Fruit fly (Drosophila melanogaster) whole organism, embryonic: ENCODE results near the gene CG8176.

ENCODE experiments used
- CG10462 ChIP-seq: fragments of 200-800 bp; sonication (Bioruptor generic); optimal IDR thresholded peaks from 2 replicates; lab custom pipeline; 2016; ENCODE audit warnings: missing biosample characterization, missing genetic modification characterization
- CG11085 ChIP-seq: fragments of 200-800 bp; sonication (Bioruptor generic); IDR thresholded peaks from 2 replicates; pipeline ENCODE4 v1.3.6; 2022; ENCODE audit warnings: missing biosample characterization, missing genetic modification characterization
- CG12219 ChIP-seq: fragments of 200-800 bp; sonication (Bioruptor generic); optimal IDR thresholded peaks from 3 replicates; lab custom pipeline; 2018; ENCODE audit warnings: missing biosample characterization, mild to moderate bottlenecking, missing genetic modification characterization
- CG1233 ChIP-seq: fragments of 200-800 bp; sonication (Bioruptor generic); optimal IDR thresholded peaks from 4 replicates; lab custom pipeline; 2018; ENCODE audit warnings: missing biosample characterization, mild to moderate bottlenecking, missing genetic modification characterization
- CG14050 ChIP-seq: fragments of 200-800 bp; sonication (Bioruptor generic); IDR thresholded peaks from 3 replicates; pipeline ENCODE4 v1.3.6; 2022; ENCODE audit warnings: missing biosample characterization, missing genetic modification characterization
- CG14710 ChIP-seq: fragments of 200-800 bp; sonication (Bioruptor generic); optimal IDR thresholded peaks from 3 replicates; lab custom pipeline; 2019; ENCODE audit warnings: missing biosample characterization, mild to moderate bottlenecking, missing genetic modification characterization, moderate library complexity
- CG15269 ChIP-seq: fragments of 200-800 bp; sonication (Bioruptor generic); optimal IDR thresholded peaks from 2 replicates; lab custom pipeline; 2018; ENCODE audit warnings: missing biosample characterization, mild to moderate bottlenecking, missing genetic modification characterization, moderate library complexity
- CG15696 ChIP-seq: fragments of 200-800 bp; sonication (Bioruptor generic); optimal IDR thresholded peaks from 2 replicates; lab custom pipeline; 2019; ENCODE audit warnings: missing biosample characterization, mild to moderate bottlenecking, missing genetic modification characterization, moderate library complexity
- CG17912 ChIP-seq: fragments of 200-800 bp; sonication (Bioruptor generic); optimal IDR thresholded peaks from 2 replicates; lab custom pipeline; 2018; ENCODE audit warnings: missing biosample characterization, mild to moderate bottlenecking, missing genetic modification characterization
- CG30020 ChIP-seq: fragments of 200-800 bp; optimal IDR thresholded peaks from 2 replicates; lab custom pipeline; 2019; ENCODE audit warnings: missing biosample characterization, mild to moderate bottlenecking, missing genetic modification characterization, moderate library complexity
- CG33557 ChIP-seq: fragments of 200-800 bp; sonication (Bioruptor generic); optimal IDR thresholded peaks from 2 replicates; lab custom pipeline; 2019; ENCODE audit warnings: missing biosample characterization, mild to moderate bottlenecking, missing genetic modification characterization, moderate library complexity
- CG4328 ChIP-seq: fragments of 200-800 bp; sonication (Bioruptor generic); optimal IDR thresholded peaks from 3 replicates; lab custom pipeline; 2017; ENCODE audit warnings: missing biosample characterization, missing genetic modification reagents, missing genetic modification characterization
- CG4424 ChIP-seq: fragments of 200-800 bp; sonication (Bioruptor generic); optimal IDR thresholded peaks from 3 replicates; lab custom pipeline; 2016; ENCODE audit warnings: missing biosample characterization, missing genetic modification characterization
- CG6813 ChIP-seq: fragments of 200-800 bp; sonication (Bioruptor generic); optimal IDR thresholded peaks from 2 replicates; lab custom pipeline; 2017; ENCODE audit warnings: missing biosample characterization, missing genetic modification characterization, mild to moderate bottlenecking, moderate library complexity, missing genetic modification reagents
- CG7357 ChIP-seq: fragments of 200-800 bp; sonication (Bioruptor generic); IDR thresholded peaks from 3 replicates; pipeline ENCODE4 v1.3.6; 2022; ENCODE audit warnings: missing biosample characterization, missing genetic modification characterization
- CG8089 ChIP-seq: fragments of 200-800 bp; sonication (Bioruptor generic); optimal IDR thresholded peaks from 3 replicates; lab custom pipeline; 2016; ENCODE audit warnings: missing biosample characterization, missing genetic modification characterization
- CG8281 ChIP-seq: fragments of 200-800 bp; sonication (Bioruptor generic); optimal IDR thresholded peaks from 2 replicates; lab custom pipeline; 2018; ENCODE audit warnings: missing biosample characterization, mild to moderate bottlenecking, missing genetic modification characterization, moderate library complexity
- CG8290 ChIP-seq, 3 experiments: fragments of 200-800 bp; sonication (Bioruptor generic); optimal IDR thresholded peaks; 2 replicates each; lab custom pipeline; 2016 to 2019; ENCODE audit warnings: missing biosample characterization in 3 of 3, missing genetic modification characterization in 3 of 3, mild to moderate bottlenecking in 2 of 3, moderate library complexity in 1 of 3
- CG8388 ChIP-seq: fragments of 200-800 bp; sonication (Bioruptor generic); optimal IDR thresholded peaks from 2 replicates; lab custom pipeline; 2019; ENCODE audit warnings: missing biosample characterization, mild to moderate bottlenecking, missing genetic modification characterization, moderate library complexity
- CrebB ChIP-seq: fragments of 200-800 bp; sonication (Bioruptor generic); optimal IDR thresholded peaks from 3 replicates; lab custom pipeline; 2018; ENCODE audit warnings: missing biosample characterization, mild to moderate bottlenecking, missing genetic modification characterization
- Hr78 ChIP-seq, 2 experiments: fragments of 200-800 bp in 1 of 2; fragments of >200 bp in 1 of 2; sonication (Bioruptor generic) in 1 of 2; optimal IDR thresholded peaks; 2 replicates each; lab custom pipeline; 2017 to 2019; ENCODE audit warnings: missing biosample characterization in 2 of 2, missing genetic modification characterization in 2 of 2, mild to moderate bottlenecking in 1 of 2, moderate library complexity in 1 of 2
- Lim3 ChIP-seq: fragments of 200-800 bp; sonication (Bioruptor generic); IDR thresholded peaks from 2 replicates; pipeline ENCODE4 v1.3.6; 2022; ENCODE audit warnings: missing biosample characterization, missing genetic modification characterization
- MBD-R2 ChIP-seq: fragments of 200-800 bp; sonication (Bioruptor generic); IDR thresholded peaks from 2 replicates; pipeline ENCODE4 v1.3.6; 2022; ENCODE audit warnings: missing biosample characterization, missing genetic modification characterization
- Mes4 ChIP-seq: fragments of 200-800 bp; sonication (Bioruptor generic); optimal IDR thresholded peaks from 2 replicates; lab custom pipeline; 2016; ENCODE audit warnings: missing biosample characterization, missing genetic modification characterization
- Pdp1 ChIP-seq, 2 experiments: fragments of 200-800 bp; sonication (Bioruptor generic); optimal IDR thresholded peaks; 3 replicates each; lab custom pipeline; 2016; ENCODE audit warnings: missing biosample characterization in 2 of 2, missing genetic modification characterization in 2 of 2, mild to moderate bottlenecking in 1 of 2, moderate library complexity in 1 of 2
- Rx ChIP-seq: fragments of 200-800 bp; sonication (Bioruptor generic); IDR thresholded peaks from 2 replicates; pipeline ENCODE4 v1.3.6; 2022; ENCODE audit warnings: missing biosample characterization, missing genetic modification characterization
- Side ChIP-seq: fragments of 200-800 bp; sonication (Bioruptor generic); optimal IDR thresholded peaks from 2 replicates; lab custom pipeline; 2016; ENCODE audit warnings: missing biosample characterization, missing genetic modification characterization
- Six4 ChIP-seq: fragments of 200-800 bp; sonication (Bioruptor generic); optimal IDR thresholded peaks from 2 replicates; lab custom pipeline; 2016; ENCODE audit warnings: missing biosample characterization, missing genetic modification characterization
- Taf1 ChIP-seq: fragments of 200-800 bp; sonication (Bioruptor generic); IDR thresholded peaks from 2 replicates; pipeline ENCODE4 v1.3.6; 2022; ENCODE audit warnings: missing biosample characterization, missing genetic modification characterization
- Usf ChIP-seq: fragments of 200-800 bp; sonication (Bioruptor generic); optimal IDR thresholded peaks from 2 replicates; lab custom pipeline; 2017; ENCODE audit warnings: missing genotype, missing biosample characterization, missing genetic modification characterization
- btn ChIP-seq: fragments of 200-800 bp; sonication (Bioruptor generic); optimal IDR thresholded peaks from 2 replicates; lab custom pipeline; 2016; ENCODE audit warnings: missing biosample characterization, missing genetic modification characterization
- cg ChIP-seq: fragments of 200-800 bp; sonication (Bioruptor generic); optimal IDR thresholded peaks from 3 replicates; lab custom pipeline; 2019; ENCODE audit warnings: missing biosample characterization, mild to moderate bottlenecking, missing genetic modification characterization, moderate library complexity
- fd64A ChIP-seq: fragments of 200-800 bp; sonication (Bioruptor generic); optimal IDR thresholded peaks from 3 replicates; lab custom pipeline; 2018; ENCODE audit warnings: missing biosample characterization, mild to moderate bottlenecking, missing genetic modification characterization
- fd96Cb ChIP-seq: fragments of 200-800 bp; sonication (Bioruptor generic); optimal IDR thresholded peaks from 2 replicates; lab custom pipeline; 2018; ENCODE audit warnings: missing biosample characterization, mild to moderate bottlenecking, missing genetic modification characterization, moderate library complexity
- gce ChIP-seq: fragments of 200-800 bp; sonication (Bioruptor generic); IDR thresholded peaks from 3 replicates; pipeline ENCODE4 v1.3.6; 2022; ENCODE audit warnings: missing biosample characterization, missing genetic modification characterization
- grn ChIP-seq: fragments of 200-800 bp; sonication (Bioruptor generic); optimal IDR thresholded peaks from 3 replicates; lab custom pipeline; 2017; ENCODE audit warnings: missing biosample characterization, missing genetic modification characterization
- hkb ChIP-seq, 2 experiments: fragments of 200-800 bp in 1 of 2; fragments of >200 bp in 1 of 2; sonication (Bioruptor generic) in 1 of 2; IDR thresholded peaks in 1 of 2; optimal IDR thresholded peaks in 1 of 2; 2 replicates each; pipeline versions ENCODE4 v1.3.6 to Lab custom; 2017 to 2022; ENCODE audit warnings: missing biosample characterization in 1 of 2, missing genetic modification characterization in 1 of 2
- kni ChIP-seq: fragments of 200-800 bp; sonication (Bioruptor generic); optimal IDR thresholded peaks from 3 replicates; lab custom pipeline; 2017; ENCODE audit warnings: mild to moderate bottlenecking, missing biosample characterization, missing genetic modification reagents, missing genetic modification characterization
- nau ChIP-seq: fragments of 200-800 bp; sonication (Bioruptor generic); optimal IDR thresholded peaks from 3 replicates; lab custom pipeline; 2017; ENCODE audit warnings: missing biosample characterization, mild to moderate bottlenecking, missing genetic modification characterization, missing genetic modification reagents
- otp ChIP-seq: fragments of 200-800 bp; sonication (Bioruptor generic); IDR thresholded peaks from 3 replicates; pipeline ENCODE4, ENCODE4 v1.3.6; 2022; ENCODE audit warnings: missing biosample characterization, missing genetic modification characterization
- shn ChIP-seq: fragments of 200-800 bp; sonication (Bioruptor generic); optimal IDR thresholded peaks from 3 replicates; lab custom pipeline; 2016; ENCODE audit warnings: missing biosample characterization, missing genetic modification characterization
- tna ChIP-seq: fragments of 200-800 bp; sonication (Bioruptor generic); IDR thresholded peaks from 2 replicates; pipeline ENCODE4 v1.3.6; 2022; ENCODE audit warnings: missing biosample characterization, missing genetic modification characterization; ENCODE audit not compliant: partially characterized antibody
- usp ChIP-seq: fragments of >200 bp; optimal IDR thresholded peaks from 2 replicates; lab custom pipeline; 2017; ENCODE audit warnings: missing biosample characterization, missing genetic modification characterization
- zfh1 ChIP-seq: fragments of 200-800 bp; sonication (Bioruptor generic); IDR thresholded peaks from 3 replicates; pipeline ENCODE4 v1.3.6; 2022; ENCODE audit warnings: missing biosample characterization, missing genetic modification characterization

CG8176 gene

DNA sequence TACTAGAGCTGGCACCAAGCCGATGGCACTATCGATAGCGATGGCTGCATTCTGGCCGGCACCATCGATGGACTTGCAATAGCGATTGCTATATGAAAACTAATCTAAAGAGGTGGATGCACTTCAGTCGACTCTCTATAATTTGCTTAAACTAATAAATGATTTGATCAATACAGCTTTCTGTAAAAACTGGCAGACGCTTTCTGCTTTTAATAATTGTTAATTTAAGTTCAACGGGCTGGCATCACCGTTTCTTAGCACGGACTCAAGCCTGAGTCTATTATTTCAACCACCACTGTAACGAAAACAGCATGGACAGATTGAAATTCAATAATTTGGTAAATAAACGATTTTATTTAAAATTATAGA is 2.8 kb upstream of the CG8176 start, which contains the start of the genes Ras85D and Rlb1 (continued):
- peak; percentile 78 for TF ChIP-seq Side (GFP tag; lab: Kevin White, UChicago)
- TF ChIP-seq hkb (optimal IDR thresholded peaks at IDR 0.05; lab: Kevin White, UChicago) = peak; percentile 50
- no peak for TF ChIP-seq hkb (GFP tag; IDR thresholded peaks at IDR 0.05; lab: Robert Waterston, UW)

DNA sequence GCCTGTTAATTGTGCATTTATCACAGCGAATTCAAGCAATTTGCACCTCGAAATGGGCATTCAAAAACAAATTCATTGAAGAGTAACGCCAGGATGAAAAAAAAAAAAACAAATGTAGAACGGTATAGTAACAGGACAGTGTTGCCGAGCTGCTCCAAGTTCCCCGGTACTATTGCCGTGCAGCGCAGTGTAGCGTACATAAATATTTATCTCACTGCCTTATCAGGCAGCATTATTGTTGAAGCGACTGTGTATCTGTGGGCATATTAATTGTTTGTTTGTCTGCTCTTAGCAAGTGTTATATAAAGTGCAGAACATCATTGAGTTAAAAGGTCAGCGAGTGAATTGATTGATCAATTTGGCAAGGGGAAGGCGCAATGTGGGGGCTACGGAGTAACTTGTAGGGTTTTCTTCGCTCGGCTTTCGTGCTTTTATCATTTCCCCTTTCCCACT is 619 bp downstream of the CG8176 start:
- no peak for TF ChIP-seq btn (GFP tag; lab: Kevin White, UChicago)
- peak in 1 of 2 experiments; percentile 67 for TF ChIP-seq Hr78 (GFP tag; optimal IDR thresholded peaks at IDR 0.05; lab: Kevin White, UChicago)
- TF ChIP-seq CG10462 (GFP tag; lab: Kevin White, UChicago) = peak; percentile 52
- TF ChIP-seq CG8388 (GFP tag; lab: Kevin White, UChicago) = peak; percentile 15
- peak; percentile 62 for TF ChIP-seq grn (GFP tag; lab: Kevin White, UChicago)
- peak; percentile 15 for TF ChIP-seq CG4328 (GFP tag; lab: Kevin White, UChicago)
- peak; percentile 1 for TF ChIP-seq CG8281 (tag; lab: Kevin White, UChicago)
- TF ChIP-seq CG4424 (GFP tag; lab: Kevin White, UChicago) = peak; percentile 98
- peak; percentile 56 for TF ChIP-seq kni
- peak in 1 of 2 experiments; percentile 76 for TF ChIP-seq Pdp1 (GFP tag; optimal IDR thresholded peaks at IDR 0.05; lab: Kevin White, UChicago)
- no peak for TF ChIP-seq CG14710 (tag; lab: Kevin White, UChicago)
- peak; percentile 24 for TF ChIP-seq CG6813
- TF ChIP-seq cg (GFP tag; lab: Kevin White, UChicago) = peak; percentile 75
- TF ChIP-seq CG12219 (GFP tag; lab: Kevin White, UChicago) = peak; percentile 34
- no peak for TF ChIP-seq gce

DNA sequence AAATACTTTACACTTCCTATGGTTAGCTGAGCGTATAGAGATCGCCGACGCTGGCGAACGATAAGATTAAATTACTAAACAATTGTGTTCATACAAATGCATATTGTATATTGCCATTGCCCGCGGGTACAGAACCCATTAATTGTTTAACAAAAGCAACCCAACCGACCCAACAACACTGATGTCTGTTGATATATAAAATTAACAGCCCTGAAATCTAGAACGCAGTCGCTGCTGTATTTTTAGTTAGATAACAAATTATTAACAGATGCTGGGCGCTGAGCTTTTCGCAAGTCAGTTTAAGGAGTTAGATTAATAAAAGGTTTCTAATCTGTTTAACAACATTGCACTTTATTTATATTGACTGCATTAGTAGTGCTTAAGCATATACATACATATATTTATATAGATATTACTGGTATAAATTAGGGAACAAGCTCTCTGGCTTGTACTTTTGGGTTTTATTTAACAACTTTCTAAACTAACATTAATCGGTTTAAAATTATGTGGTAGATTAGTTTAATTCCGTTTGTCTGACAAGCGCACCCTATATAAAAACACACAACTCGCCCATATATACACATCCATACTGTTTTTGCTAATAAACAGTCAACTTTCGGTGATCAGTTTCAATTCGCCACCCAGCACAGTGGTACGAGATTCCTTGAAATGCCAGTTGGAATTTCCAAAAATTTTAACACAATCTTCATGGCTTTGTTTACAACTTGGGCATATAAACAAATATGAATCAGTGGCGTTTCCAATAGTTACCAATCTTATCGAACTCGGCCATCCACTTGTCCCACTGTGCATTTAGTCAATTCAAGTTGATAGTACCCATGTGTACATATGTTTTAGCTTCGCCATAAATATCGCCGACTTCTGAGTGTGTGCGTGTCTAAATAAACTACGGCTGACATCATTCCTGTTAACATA is 12.4 kb downstream of the CG8176 start:
- peak; percentile 3 for TF ChIP-seq Usf (GFP tag; lab: Kevin White, UChicago)
- peak; percentile 89 for TF ChIP-seq Taf1 (GFP tag; lab: Robert Waterston, UW)
- TF ChIP-seq Lim3 (GFP tag; lab: Robert Waterston, UW) = no peak
- TF ChIP-seq usp (GFP tag; lab: Kevin White, UChicago) = no peak
- no peak for TF ChIP-seq CG33557 (GFP tag; lab: Kevin White, UChicago)
- TF ChIP-seq Rx (GFP tag; lab: Robert Waterston, UW) = peak; percentile 81
- peak; percentile 38 for TF ChIP-seq CG15696 (tag; lab: Kevin White, UChicago)
- peak; percentile 85 for TF ChIP-seq otp (GFP tag; lab: Robert Waterston, UW)
- peak; percentile 82 for TF ChIP-seq fd96Cb
- no peak for TF ChIP-seq CG17912 (GFP tag; lab: Kevin White, UChicago)
- no peak for TF ChIP-seq CG30020 (tag; lab: Kevin White, UChicago)
- TF ChIP-seq fd64A (GFP tag; lab: Kevin White, UChicago) = peak; percentile 26
- TF ChIP-seq CG11085 (GFP tag; lab: Robert Waterston, UW) = peak; percentile 93
- peak; percentile 88 for TF ChIP-seq MBD-R2 (GFP tag; lab: Robert Waterston, UW)
- TF ChIP-seq nau (GFP tag; lab: Kevin White, UChicago) = no peak
- peak; percentile 30 for TF ChIP-seq CG8089 (GFP tag; lab: Kevin White, UChicago)
- TF ChIP-seq CG8290 (GFP tag; optimal IDR thresholded peaks at IDR 0.05; lab: Kevin White, UChicago) = no peak
- peak in 1 of 2 experiments; percentile 94 for TF ChIP-seq CG8290 (tag; optimal IDR thresholded peaks at IDR 0.05; lab: Kevin White, UChicago)
- TF ChIP-seq CrebB (tag; lab: Kevin White, UChicago) = peak; percentile 75
- peak; percentile 89 for TF ChIP-seq CG1233
- TF ChIP-seq Six4 = peak; percentile 82
- peak; percentile 83 for TF ChIP-seq shn (GFP tag; lab: Kevin White, UChicago)
- TF ChIP-seq CG15269 (tag; lab: Kevin White, UChicago) = peak; percentile 87
- TF ChIP-seq zfh1 (GFP tag; lab: Robert Waterston, UW) = peak; percentile 91
- TF ChIP-seq CG7357 = peak; percentile 73; the same call in 2 of the 3 replicates
- TF ChIP-seq Mes4 (GFP tag; lab: Kevin White, UChicago) = peak; percentile 55
- TF ChIP-seq CG14050 = peak; percentile 56
- peak; percentile 30; the same call in 1 of the 2 replicates for TF ChIP-seq tna (GFP tag; lab: Robert Waterston, UW)
